Worm (Caenorhabditis elegans) whole organism, midembryonic: ENCODE measurements around the gene R09H10.1.

ENCODE experiments used
- flt-1 ChIP-seq: fragments of 200-800 bp; sonication (Bioruptor generic); IDR thresholded peaks from 2 replicates; pipeline ENCODE4 v1.3.6; 2022; ENCODE audit warnings: missing genetic modification characterization, missing compliant biosample characterization
- med-1 ChIP-seq: sonication (generic microtip); optimal IDR thresholded peaks from 2 replicates; lab custom pipeline; 2017; ENCODE audit warnings: missing genetic modification characterization, mild to moderate bottlenecking, missing compliant biosample characterization, antibody characterized with exemption, missing genetic modification reagents; ENCODE audit not compliant: insufficient read depth
- ref-1 ChIP-seq: fragments of 200-800 bp; sonication (Bioruptor generic); conservative IDR thresholded peaks from 2 replicates; pipeline ENCODE4 v1.3.6; 2022; ENCODE audit warnings: missing genetic modification reagents, missing genetic modification characterization, missing compliant biosample characterization
- tab-1 ChIP-seq: fragments of 200-800 bp; sonication (Bioruptor generic); IDR thresholded peaks from 2 replicates; pipeline ENCODE4 v1.3.6; 2022; ENCODE audit warnings: missing genetic modification characterization, missing compliant biosample characterization
- ztf-23 ChIP-seq: fragments of 200-800 bp; sonication (Bioruptor generic); IDR thresholded peaks from 2 replicates; pipeline ENCODE4 v1.3.6; 2022; ENCODE audit warnings: missing genetic modification reagents, missing genetic modification characterization, missing compliant biosample characterization
- ztf-29 ChIP-seq: fragments of 200-800 bp; sonication (Bioruptor generic); IDR thresholded peaks from 2 replicates; pipeline ENCODE4 v1.3.6; 2022; ENCODE audit warnings: missing genetic modification reagents, missing genetic modification characterization, missing compliant biosample characterization

ce11 chrIV:10616366-10616765, 16.3 kb downstream of the R09H10.1 start:
- TF ChIP-seq flt-1 (GFP tag; lab: Robert Waterston, UW) (no peak), ztf-29 (GFP tag; lab: Robert Waterston, UW) (no peak), med-1 (GFP tag; lab: Kevin White, UChicago) (no peak), ztf-23 (GFP tag; lab: Robert Waterston, UW) (no peak), ref-1 (GFP tag; lab: Robert Waterston, UW) (no peak), tab-1 (GFP tag; lab: Robert Waterston, UW) (no peak)
